Worm (Caenorhabditis elegans) whole organism, L4/young adult: Measurements from ENCODE around the gene C09B8.8.

Experiments used
- W03F9.2 ChIP-seq: fragments of 150-350 bp; optimal IDR thresholded peaks from 2 replicates; lab custom pipeline; 2014; ENCODE audit warnings: missing biosample characterization, missing genetic modification characterization
- dao-5 ChIP-seq: sonication (generic microtip); optimal IDR thresholded peaks from 2 replicates; lab custom pipeline; 2016; ENCODE audit warnings: missing genotype, missing genetic modification characterization, moderate library complexity, missing compliant biosample characterization
- him-1 ChIP-seq: sonication (generic microtip); optimal IDR thresholded peaks from 2 replicates; lab custom pipeline; 2016; ENCODE audit warnings: missing genotype, missing genetic modification reagents, missing genetic modification characterization, missing compliant biosample characterization

DNA sequence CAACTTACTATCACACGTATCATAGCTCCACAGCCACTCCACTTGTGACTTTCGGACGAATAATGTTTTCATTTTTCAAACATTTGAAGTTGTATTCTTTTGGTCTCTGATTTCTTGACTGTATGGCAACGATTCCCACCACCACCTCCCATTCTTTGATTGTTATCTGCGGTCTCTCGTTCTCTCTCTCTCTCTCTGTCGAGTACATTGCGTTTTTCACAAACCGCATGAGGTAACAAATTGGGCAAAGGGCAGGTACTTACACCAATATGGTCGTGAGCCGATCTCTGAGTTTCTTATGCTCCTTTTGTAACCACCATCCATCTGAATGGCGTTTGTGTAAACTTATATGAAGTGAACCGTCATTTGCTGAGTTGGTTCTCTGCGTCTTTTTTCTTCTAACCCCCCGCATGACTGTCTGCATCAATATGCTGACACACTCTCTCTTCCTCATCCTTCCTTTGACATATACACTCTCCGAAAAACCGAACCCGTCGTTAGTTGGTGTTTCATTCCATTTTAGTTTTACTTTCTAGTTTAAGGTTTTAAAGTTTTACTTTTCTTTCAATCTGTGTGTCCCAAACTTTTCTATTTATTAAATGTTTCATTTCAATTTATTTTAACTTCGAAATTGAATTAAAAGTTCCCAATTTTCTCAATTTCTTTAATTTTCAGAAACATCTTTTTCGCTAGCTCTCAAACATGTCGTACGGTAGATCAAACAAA lies 42.5 kb downstream of the C09B8.8 start, which contains the start of gene gln-1:
- TF ChIP-seq W03F9.2 (tag; lab: Kevin White, UChicago): no peak
- no peak for TF ChIP-seq him-1
- no peak for TF ChIP-seq dao-5 (tag; lab: Kevin White, UChicago)
